Fruit fly (Drosophila melanogaster): ENCODE data around the gene RPA2.

RPA2 gene

dm6 chr2L:20918056-20918674, 7.8 kb downstream of the RPA2 start (continued):
- TF ChIP-seq Opbp (GFP tag; IDR thresholded peaks at IDR 0.05; ENCODE audit: partially characterized antibody), result no peak
- TF ChIP-seq trh (GFP tag; optimal IDR thresholded peaks at IDR 0.05), result no peak
- peak; percentile 73 for TF ChIP-seq YL-1 (GFP tag; optimal IDR thresholded peaks at IDR 0.05)
- TF ChIP-seq Dll (GFP tag; IDR thresholded peaks at IDR 0.05; ENCODE audit: partially characterized antibody), result no peak
- peak; percentile 65 for TF ChIP-seq wdn (GFP tag; IDR thresholded peaks at IDR 0.05)
- no peak for TF ChIP-seq CG7357 (GFP tag; IDR thresholded peaks at IDR 0.05)
- no peak for TF ChIP-seq CG6791 (GFP tag; IDR thresholded peaks at IDR 0.05; ENCODE audit: partially characterized antibody)
- TF ChIP-seq CG18599 (GFP tag; optimal IDR thresholded peaks at IDR 0.05), result no peak
- TF ChIP-seq Mad (GFP tag; optimal IDR thresholded peaks at IDR 0.05), result peak; percentile 62
- peak; percentile 76 for TF ChIP-seq grau (tag; optimal IDR thresholded peaks at IDR 0.05)
- TF ChIP-seq CG8359 (GFP tag; optimal IDR thresholded peaks at IDR 0.05; ENCODE audit: borderline replicate concordance), result no peak
- TF ChIP-seq bcd (GFP tag; optimal IDR thresholded peaks at IDR 0.05), result no peak
- TF ChIP-seq jigr1 (GFP tag; IDR thresholded peaks at IDR 0.05), result no peak
- TF ChIP-seq E2f2 (GFP tag; IDR thresholded peaks at IDR 0.05), result no peak; the same call in 1 of the 2 replicates
- TF ChIP-seq Tbp (GFP tag; optimal IDR thresholded peaks at IDR 0.05), result no peak
- no peak for TF ChIP-seq ash1 (GFP tag; optimal IDR thresholded peaks at IDR 0.05)
- TF ChIP-seq trem (tag; optimal IDR thresholded peaks at IDR 0.05), result peak; percentile 9
- TF ChIP-seq Deaf1 (tag; optimal IDR thresholded peaks at IDR 0.05), result no peak
- TF ChIP-seq jumu (GFP tag; optimal IDR thresholded peaks at IDR 0.05), result peak; percentile 64
- TF ChIP-seq sug (tag; optimal IDR thresholded peaks at IDR 0.05), result peak; percentile 70
- TF ChIP-seq kah (GFP tag; optimal IDR thresholded peaks at IDR 0.05), result no peak
- TF ChIP-seq sob (GFP tag; IDR thresholded peaks at IDR 0.05), result peak; percentile 55
- TF ChIP-seq Usf (GFP tag; optimal IDR thresholded peaks at IDR 0.05), result peak; percentile 43
- TF ChIP-seq CG12744 (GFP tag; optimal IDR thresholded peaks at IDR 0.05), result peak; percentile 44
- no peak; the same call in 1 of the 2 replicates for TF ChIP-seq CG32772 (GFP tag; IDR thresholded peaks at IDR 0.05)
- TF ChIP-seq toy (GFP tag; IDR thresholded peaks at IDR 0.05), result no peak
- no peak for TF ChIP-seq Hr78 (GFP tag; optimal IDR thresholded peaks at IDR 0.05)
- TF ChIP-seq phol (tag; optimal IDR thresholded peaks at IDR 0.05), result no peak
- no peak for TF ChIP-seq CG15514 (GFP tag; optimal IDR thresholded peaks at IDR 0.05)
- TF ChIP-seq vvl (GFP tag; IDR thresholded peaks at IDR 0.05), result peak; percentile 90
- TF ChIP-seq CG30020 (tag; optimal IDR thresholded peaks at IDR 0.05), result no peak
- TF ChIP-seq CG12155 (GFP tag; optimal IDR thresholded peaks at IDR 0.05), result peak; percentile 57

DNA sequence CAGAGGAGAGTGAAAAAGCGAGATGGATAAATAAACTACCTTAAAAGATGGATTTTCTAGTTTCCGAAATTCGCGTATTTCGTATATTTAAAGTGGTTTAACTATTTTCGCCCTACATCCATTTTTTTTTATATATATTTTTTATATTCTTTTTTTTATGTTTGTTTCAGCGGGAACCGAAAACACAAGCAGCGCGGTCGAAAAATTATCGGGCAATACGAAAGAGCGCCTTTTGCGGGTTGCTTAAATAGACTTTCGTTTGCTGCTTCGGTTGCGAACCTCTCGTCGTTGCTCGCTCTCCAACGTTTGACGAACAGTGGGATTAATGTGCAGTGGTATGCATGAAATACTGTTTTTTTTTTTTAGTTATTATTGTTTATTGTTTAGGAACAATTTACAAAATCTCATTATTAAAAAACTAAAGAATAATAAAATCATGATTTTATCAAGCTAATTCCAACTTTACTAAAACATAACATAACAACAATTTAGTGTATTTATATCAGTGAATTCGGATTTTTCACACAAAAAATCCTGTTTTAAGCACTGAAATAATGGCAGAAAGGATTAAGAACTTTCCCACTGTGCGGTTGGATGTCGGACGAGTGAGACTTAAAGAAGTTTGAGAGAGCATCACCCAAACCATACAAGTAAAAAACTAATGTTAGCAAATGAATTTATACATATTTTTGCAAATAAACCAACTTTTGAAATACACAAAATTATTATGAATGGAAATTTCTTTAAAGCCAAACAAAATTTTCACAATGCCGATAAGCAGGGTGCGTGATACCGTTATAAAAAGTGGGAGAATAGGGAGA, 8.5 kb downstream of the RPA2 start:
- TF ChIP-seq Lhr (GFP tag; optimal IDR thresholded peaks at IDR 0.05), result peak; percentile 15
- TF ChIP-seq CG1529 (GFP tag; optimal IDR thresholded peaks at IDR 0.05), result peak; percentile 3
- no peak for TF ChIP-seq CG2889 (GFP tag; IDR thresholded peaks at IDR 0.05)
- peak; percentile 25 for TF ChIP-seq Xbp1 (GFP tag; optimal IDR thresholded peaks at IDR 0.05)
- TF ChIP-seq jing (GFP tag; optimal IDR thresholded peaks at IDR 0.05), result peak; percentile 22
- TF ChIP-seq sc (optimal IDR thresholded peaks at IDR 0.05), result no peak
- TF ChIP-seq sc (GFP tag; optimal IDR thresholded peaks at IDR 0.05), result peak; percentile 48
- no peak for TF ChIP-seq CG3407 (GFP tag; optimal IDR thresholded peaks at IDR 0.05)
- TF ChIP-seq Eip74EF (GFP tag; optimal IDR thresholded peaks at IDR 0.05), result peak in 1 of 2 experiments; percentile 46
- TF ChIP-seq insv (GFP tag; optimal IDR thresholded peaks at IDR 0.05), result no peak
- TF ChIP-seq bcd (GFP tag; optimal IDR thresholded peaks at IDR 0.05), result peak; percentile 90
- TF ChIP-seq zen2 (GFP tag; IDR thresholded peaks at IDR 0.05; ENCODE audit: partially characterized antibody), result no peak
- TF ChIP-seq slou (GFP tag; optimal IDR thresholded peaks at IDR 0.05), result peak; percentile 5
- peak; percentile 89 for TF ChIP-seq CG31224 (GFP tag; IDR thresholded peaks at IDR 0.05)
- TF ChIP-seq CG18262 (tag; optimal IDR thresholded peaks at IDR 0.05), result peak; percentile 97
- no peak for TF ChIP-seq eyg (GFP tag; optimal IDR thresholded peaks at IDR 0.05)
- TF ChIP-seq Nf-YA (GFP tag; IDR thresholded peaks at IDR 0.05), result peak; percentile 85
- TF ChIP-seq p53 (GFP tag; optimal IDR thresholded peaks at IDR 0.05), result no peak
